Fruit fly (Drosophila melanogaster): ENCODE data around the gene CG9784.

Gene CG9784

DNA sequence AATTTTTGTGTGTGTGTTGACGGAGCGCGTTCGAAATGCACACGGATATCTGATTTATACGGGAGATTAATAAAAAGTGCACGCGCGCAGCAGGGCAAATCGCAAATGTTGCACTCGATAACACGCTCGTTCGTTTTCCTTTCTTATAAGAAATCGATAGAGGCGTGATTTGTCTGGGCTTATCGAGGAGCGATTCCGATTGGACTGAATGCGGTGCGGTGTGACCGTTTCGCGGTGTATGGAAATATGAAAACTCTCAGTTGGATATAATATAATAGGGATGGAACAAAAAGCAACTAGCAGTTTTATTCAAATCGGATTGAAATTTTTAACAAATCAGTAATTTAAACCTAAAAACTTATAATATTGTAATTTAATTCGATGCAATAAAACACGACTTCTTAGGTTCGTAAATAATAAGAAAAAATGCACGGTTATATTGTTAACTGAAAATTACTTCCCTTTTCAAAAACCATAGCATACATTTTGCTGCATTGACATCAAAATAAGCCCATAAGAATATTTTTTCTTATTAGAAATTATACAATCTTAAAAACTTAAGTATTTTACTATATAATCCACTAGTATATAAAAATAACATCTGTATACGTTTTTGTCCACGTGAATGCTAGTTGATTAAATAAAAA is 11.9 kb downstream of the CG9784 start, which contains the start of gene CanA-14F (continued):
- no peak for TF ChIP-seq CG17912 (GFP tag; optimal IDR thresholded peaks at IDR 0.05)
- TF ChIP-seq CG2120 (GFP tag; optimal IDR thresholded peaks at IDR 0.05) = peak; percentile 21
- no peak for TF ChIP-seq cad (GFP tag; optimal IDR thresholded peaks at IDR 0.05)
- TF ChIP-seq Optix (GFP tag; IDR thresholded peaks at IDR 0.05) = no peak
- TF ChIP-seq tll (GFP tag; optimal IDR thresholded peaks at IDR 0.05) = no peak
- TF ChIP-seq zf30C (GFP tag; optimal IDR thresholded peaks at IDR 0.05) = no peak
- TF ChIP-seq crc (GFP tag; optimal IDR thresholded peaks at IDR 0.05) = no peak
- no peak for TF ChIP-seq Kr (GFP tag; optimal IDR thresholded peaks at IDR 0.05)
- TF ChIP-seq pho (GFP tag; optimal IDR thresholded peaks at IDR 0.05) = no peak
- no peak for TF ChIP-seq Asciz (GFP tag; optimal IDR thresholded peaks at IDR 0.05)
- no peak for TF ChIP-seq Nf-YB (GFP tag; optimal IDR thresholded peaks at IDR 0.05)
- peak; percentile 66 for TF ChIP-seq Myb (GFP tag; optimal IDR thresholded peaks at IDR 0.05)
- TF ChIP-seq ken (GFP tag; IDR thresholded peaks at IDR 0.05) = no peak
- TF ChIP-seq CG3407 (GFP tag; optimal IDR thresholded peaks at IDR 0.05) = no peak
- TF ChIP-seq Usf (GFP tag; optimal IDR thresholded peaks at IDR 0.05) = no peak
- no peak for TF ChIP-seq NK7.1 (GFP tag; optimal IDR thresholded peaks at IDR 0.05)
- no peak for TF ChIP-seq CG10565 (GFP tag; optimal IDR thresholded peaks at IDR 0.05)
- TF ChIP-seq psq (GFP tag; optimal IDR thresholded peaks at IDR 0.05) = no peak
- no peak for TF ChIP-seq CG15011 (GFP tag; optimal IDR thresholded peaks at IDR 0.05)
- no peak for TF ChIP-seq CG1233 (GFP tag; optimal IDR thresholded peaks at IDR 0.05)
- no peak for TF ChIP-seq esg (GFP tag; conservative IDR thresholded peaks at IDR 0.05)
- no peak for TF ChIP-seq Elba2 (GFP tag; optimal IDR thresholded peaks at IDR 0.05)
- TF ChIP-seq CG18011 (GFP tag; optimal IDR thresholded peaks at IDR 0.05) = no peak
- TF ChIP-seq corto (GFP tag; optimal IDR thresholded peaks at IDR 0.05) = no peak
- no peak for TF ChIP-seq twi (tag; optimal IDR thresholded peaks at IDR 0.05)
- no peak for TF ChIP-seq CG7556 (GFP tag; optimal IDR thresholded peaks at IDR 0.05)
- peak; percentile 14; the same call in 1 of the 4 replicates for TF ChIP-seq Dll (GFP tag; IDR thresholded peaks at IDR 0.05; ENCODE audit: partially characterized antibody)
- TF ChIP-seq CG32767 (GFP tag; IDR thresholded peaks at IDR 0.05) = no peak
- no peak for TF ChIP-seq Gug (GFP tag; IDR thresholded peaks at IDR 0.05)
- TF ChIP-seq Atf-2 (GFP tag; optimal IDR thresholded peaks at IDR 0.05) = no peak
- TF ChIP-seq insv (GFP tag; optimal IDR thresholded peaks at IDR 0.05) = peak; percentile 78 to 97
- no peak for TF ChIP-seq Dip3 (GFP tag; optimal IDR thresholded peaks at IDR 0.05)
- TF ChIP-seq kay (GFP tag; optimal IDR thresholded peaks at IDR 0.05) = no peak
- no peak for TF ChIP-seq CG33557 (GFP tag; optimal IDR thresholded peaks at IDR 0.05)
- TF ChIP-seq Poxn (GFP tag; IDR thresholded peaks at IDR 0.05) = no peak
- no peak for TF ChIP-seq gcm2 (GFP tag; optimal IDR thresholded peaks at IDR 0.05)
- TF ChIP-seq CG1603 (tag; optimal IDR thresholded peaks at IDR 0.05) = peak; percentile 39
- TF ChIP-seq ara (GFP tag; IDR thresholded peaks at IDR 0.05) = no peak
- TF ChIP-seq CG13624 (GFP tag; optimal IDR thresholded peaks at IDR 0.05) = no peak
- TF ChIP-seq sens (GFP tag) = peak; percentile 27
- TF ChIP-seq ssp (GFP tag; IDR thresholded peaks at IDR 0.05) = no peak
- TF ChIP-seq slp2 (GFP tag; optimal IDR thresholded peaks at IDR 0.05) = no peak
- TF ChIP-seq CG10366 (GFP tag; IDR thresholded peaks at IDR 0.05) = no peak
- no peak for TF ChIP-seq CG6272 (GFP tag; IDR thresholded peaks at IDR 0.05)
- TF ChIP-seq CG6254 (GFP tag; optimal IDR thresholded peaks at IDR 0.05) = no peak
- TF ChIP-seq NC2β (GFP tag; optimal IDR thresholded peaks at IDR 0.05) = no peak
- TF ChIP-seq Sry-β (GFP tag; optimal IDR thresholded peaks at IDR 0.05) = no peak
- no peak for TF ChIP-seq so (GFP tag; IDR thresholded peaks at IDR 0.05)
- TF ChIP-seq Hmx (GFP tag; optimal IDR thresholded peaks at IDR 0.05) = no peak
- TF ChIP-seq HHEX (GFP tag; optimal IDR thresholded peaks at IDR 0.05) = no peak
- no peak for TF ChIP-seq wor (GFP tag; IDR thresholded peaks at IDR 0.05)
- TF ChIP-seq Dip2 (GFP tag; IDR thresholded peaks at IDR 0.05) = no peak
